Fruit fly (Drosophila melanogaster) whole organism, pupa: Measurements from ENCODE around the gene mld.

Source experiments
- CG10348 ChIP-seq: fragments of 200-800 bp; sonication (Bioruptor generic); IDR thresholded peaks from 2 replicates; pipeline ENCODE4 v1.3.6; 2022; ENCODE audit warnings: missing biosample characterization, missing genetic modification characterization
- CG12605 ChIP-seq: fragments of 200-800 bp; sonication (Bioruptor generic); IDR thresholded peaks from 2 replicates; pipeline ENCODE4 v1.3.6; 2022; ENCODE audit warnings: missing biosample characterization, missing genetic modification characterization
- CG14655 ChIP-seq: fragments of 200-800 bp; sonication (Bioruptor generic); optimal IDR thresholded peaks from 3 replicates; lab custom pipeline; 2017; ENCODE audit warnings: mild to moderate bottlenecking, missing biosample characterization, missing genetic modification reagents, missing genetic modification characterization
- CG15710 ChIP-seq: fragments of 200-800 bp; sonication (Bioruptor generic); optimal IDR thresholded peaks from 2 replicates; lab custom pipeline; 2018; ENCODE audit warnings: missing biosample characterization, mild to moderate bottlenecking, missing genetic modification characterization, moderate library complexity
- CG17806 ChIP-seq: fragments of 200-800 bp; sonication (Bioruptor generic); optimal IDR thresholded peaks from 2 replicates; lab custom pipeline; 2018; ENCODE audit warnings: missing biosample characterization, mild to moderate bottlenecking, missing genetic modification characterization, moderate library complexity
- CG32121 ChIP-seq: fragments of 200-800 bp; sonication (Bioruptor generic); IDR thresholded peaks from 2 replicates; pipeline ENCODE4 v1.3.6; 2022; ENCODE audit warnings: missing biosample characterization, missing genetic modification characterization
- CG34367 ChIP-seq: fragments of 200-800 bp; sonication (Bioruptor generic); optimal IDR thresholded peaks from 2 replicates; lab custom pipeline; 2018; ENCODE audit warnings: missing biosample characterization, mild to moderate bottlenecking, missing genetic modification characterization
- CG4496 ChIP-seq: fragments of 200-800 bp; sonication (Bioruptor generic); IDR thresholded peaks from 3 replicates; pipeline ENCODE4 v1.3.6; 2022; ENCODE audit warnings: missing biosample characterization, missing genetic modification characterization
- CG8159 ChIP-seq: fragments of 200-800 bp; sonication (Bioruptor generic); optimal IDR thresholded peaks from 3 replicates; lab custom pipeline; 2018; ENCODE audit warnings: missing biosample characterization, mild to moderate bottlenecking, missing genetic modification characterization, moderate library complexity
- CG8301 ChIP-seq: fragments of 200-800 bp; sonication (Bioruptor generic); optimal IDR thresholded peaks from 2 replicates; lab custom pipeline; 2018; ENCODE audit warnings: missing biosample characterization, mild to moderate bottlenecking, missing genetic modification characterization
- CG9948 ChIP-seq: fragments of 200-800 bp; sonication (Bioruptor generic); optimal IDR thresholded peaks from 2 replicates; lab custom pipeline; 2018; ENCODE audit warnings: missing biosample characterization, mild to moderate bottlenecking, missing genetic modification characterization, moderate library complexity
- D1 ChIP-seq: fragments of 200-800 bp; sonication (Bioruptor generic); optimal IDR thresholded peaks from 2 replicates; lab custom pipeline; 2018; ENCODE audit warnings: missing biosample characterization, mild to moderate bottlenecking, missing genetic modification characterization, moderate library complexity
- EcR ChIP-seq: fragments of 200-800 bp; sonication (Bioruptor generic); optimal IDR thresholded peaks from 3 replicates; lab custom pipeline; 2019; ENCODE audit warnings: missing biosample characterization, missing genetic modification characterization, mild to moderate bottlenecking, moderate library complexity, missing genetic modification reagents
- Ets98B ChIP-seq: fragments of 200-800 bp; sonication (Bioruptor generic); IDR thresholded peaks from 2 replicates; pipeline ENCODE4 v1.3.6; 2022; ENCODE audit warnings: missing biosample characterization, missing genetic modification characterization
- Pif1A ChIP-seq: fragments of 200-800 bp; sonication (Bioruptor generic); optimal IDR thresholded peaks from 3 replicates; lab custom pipeline; 2016; ENCODE audit warnings: missing biosample characterization, missing genetic modification characterization
- Pif1B ChIP-seq: fragments of 200-800 bp; sonication (Bioruptor generic); optimal IDR thresholded peaks from 3 replicates; lab custom pipeline; 2016; ENCODE audit warnings: missing biosample characterization, missing genetic modification characterization
- Snoo ChIP-seq: fragments of 200-800 bp; sonication (Bioruptor generic); optimal IDR thresholded peaks from 3 replicates; lab custom pipeline; 2017; ENCODE audit warnings: missing biosample characterization, mild to moderate bottlenecking, missing genetic modification characterization, inconsistent platforms
- fd96Ca ChIP-seq: fragments of 200-800 bp; sonication (Bioruptor generic); IDR thresholded peaks from 3 replicates; pipeline ENCODE4 v1.3.6; 2022; ENCODE audit warnings: missing biosample characterization, missing genetic modification characterization
- gl ChIP-seq: fragments of 200-800 bp; sonication (Bioruptor generic); optimal IDR thresholded peaks from 2 replicates; lab custom pipeline; 2018; ENCODE audit warnings: missing biosample characterization, mild to moderate bottlenecking, missing genetic modification characterization
- rn ChIP-seq: fragments of 200-800 bp; sonication (Bioruptor generic); IDR thresholded peaks from 2 replicates; pipeline ENCODE4 v1.3.6; 2022; ENCODE audit warnings: missing biosample characterization, missing genetic modification characterization

The mld gene

dm6 chr3R:24659173-24659846, 73.9 kb downstream of the mld start, which contains the start of gene CG31126:
Gene CG31126 (plus strand): TSS chr3R:24659621.
- no peak for TF ChIP-seq CG10348 (GFP tag; lab: Robert Waterston, UW)

- TF ChIP-seq Snoo (tag; lab: Kevin White, UChicago) = no peak
- TF ChIP-seq CG17806 = no peak
- no peak for TF ChIP-seq CG10348 (GFP tag; lab: Robert Waterston, UW)
- no peak for TF ChIP-seq CG9948 (tag; lab: Kevin White, UChicago)
- no peak for TF ChIP-seq fd96Ca (GFP tag; lab: Robert Waterston, UW)
- TF ChIP-seq CG32121 = no peak
- no peak for TF ChIP-seq Pif1B (GFP tag; lab: Kevin White, UChicago)
- no peak for TF ChIP-seq rn
Measured at dm6 chr3R:24661679-24662411, 76.4 kb downstream of the mld start, which contains the start of gene Ppox. Gene Ppox (minus strand): TSS chr3R:24661851.

DNA sequence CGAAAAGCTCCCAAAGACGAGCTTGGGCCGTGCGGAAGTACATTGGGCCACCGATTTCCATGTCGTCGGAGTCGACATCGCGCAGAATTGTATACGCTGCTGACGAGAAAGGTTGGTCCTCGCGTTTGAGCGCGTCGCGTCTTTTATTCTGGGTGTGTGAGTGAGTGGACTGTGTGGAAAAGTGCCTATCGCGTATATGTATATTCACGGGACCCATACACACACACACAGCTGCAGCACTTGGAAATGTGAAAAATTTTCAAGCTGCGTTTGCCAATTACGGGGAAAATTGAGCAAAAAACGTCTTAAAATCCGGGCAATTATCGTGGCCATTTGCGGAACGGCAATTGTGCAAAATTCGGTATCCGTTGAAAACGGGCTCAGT, 77.0 kb downstream of the mld start, which contains the start of gene slo:
slo (plus strand) TSS at position 80 of the 385 bp plus-strand sequence.
- TF ChIP-seq D1 (tag; lab: Kevin White, UChicago) (no peak), CG15710 (tag; lab: Kevin White, UChicago) (no peak), CG34367 (tag; lab: Kevin White, UChicago) (no peak), EcR (GFP tag; lab: Kevin White, UChicago) (no peak), Snoo (tag; lab: Kevin White, UChicago) (no peak), CG32121 (no peak), Ets98B (GFP tag; lab: Robert Waterston, UW) (no peak)

dm6 chr3R:24663044-24663443, 77.6 kb downstream of the mld start:
- TF ChIP-seq CG9948 (tag; lab: Kevin White, UChicago) (no peak), gl (tag; lab: Kevin White, UChicago) (no peak), CG8159 (tag; lab: Kevin White, UChicago) (no peak), CG10348 (GFP tag; lab: Robert Waterston, UW) (no peak), Pif1B (GFP tag; lab: Kevin White, UChicago) (no peak), CG14655 (GFP tag; lab: Kevin White, UChicago) (no peak)

- no peak for TF ChIP-seq CG10348 (GFP tag; lab: Robert Waterston, UW)
- TF ChIP-seq Pif1A (GFP tag; lab: Kevin White, UChicago) = no peak
- TF ChIP-seq CG12605 (GFP tag; lab: Robert Waterston, UW) = no peak
- no peak for TF ChIP-seq EcR (GFP tag; lab: Kevin White, UChicago)
- no peak for TF ChIP-seq CG34367 (tag; lab: Kevin White, UChicago)
- TF ChIP-seq fd96Ca (GFP tag; lab: Robert Waterston, UW) = peak; percentile 15; the same call in 1 of the 3 replicates
- TF ChIP-seq gl (tag; lab: Kevin White, UChicago) = no peak
- no peak for TF ChIP-seq CG8159 (tag; lab: Kevin White, UChicago)
- peak; percentile 26; the same call in 1 of the 2 replicates for TF ChIP-seq Ets98B (GFP tag; lab: Robert Waterston, UW)
- TF ChIP-seq CG4496 (GFP tag; lab: Robert Waterston, UW) = no peak
- TF ChIP-seq Pif1B (GFP tag; lab: Kevin White, UChicago) = no peak
- TF ChIP-seq CG8301 = no peak
- TF ChIP-seq D1 (tag; lab: Kevin White, UChicago) = no peak
Measured at dm6 chr3R:24667538-24668207, 82.2 kb downstream of the mld start.

DNA sequence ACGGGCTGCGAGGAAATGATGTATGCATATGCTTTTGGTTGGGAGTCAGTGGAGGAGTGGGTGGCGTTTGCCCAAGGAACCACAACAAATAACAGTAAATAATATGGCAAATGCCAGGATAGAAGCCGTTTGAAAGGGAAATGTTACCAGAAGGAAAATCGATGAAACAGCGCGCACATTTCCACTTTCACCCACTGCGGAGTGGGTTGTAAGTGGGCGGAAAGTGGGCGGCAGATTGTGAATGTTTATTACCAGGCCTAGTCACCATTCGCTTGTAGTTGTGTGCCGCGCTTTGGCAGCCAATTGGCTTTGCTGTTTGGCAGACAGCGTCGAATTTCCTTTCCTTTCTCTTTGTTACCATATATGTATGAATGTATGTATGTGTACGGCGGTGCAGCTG, 86.2 kb downstream of the mld start:
- TF ChIP-seq CG4496 (GFP tag; lab: Robert Waterston, UW) (no peak), gl (tag; lab: Kevin White, UChicago) (no peak), CG34367 (tag; lab: Kevin White, UChicago) (no peak), CG17806 (no peak), CG8301 (no peak), Pif1A (GFP tag; lab: Kevin White, UChicago) (no peak), Snoo (tag; lab: Kevin White, UChicago) (no peak), CG10348 (GFP tag; lab: Robert Waterston, UW) (no peak), Ets98B (GFP tag; lab: Robert Waterston, UW) (no peak), D1 (tag; lab: Kevin White, UChicago) (no peak), CG9948 (tag; lab: Kevin White, UChicago) (no peak), rn (no peak), Pif1B (GFP tag; lab: Kevin White, UChicago) (no peak), CG14655 (GFP tag; lab: Kevin White, UChicago) (no peak)
